Worm (Caenorhabditis elegans): ENCODE measurements around the gene sdz-10.

The sdz-10 gene

DNA sequence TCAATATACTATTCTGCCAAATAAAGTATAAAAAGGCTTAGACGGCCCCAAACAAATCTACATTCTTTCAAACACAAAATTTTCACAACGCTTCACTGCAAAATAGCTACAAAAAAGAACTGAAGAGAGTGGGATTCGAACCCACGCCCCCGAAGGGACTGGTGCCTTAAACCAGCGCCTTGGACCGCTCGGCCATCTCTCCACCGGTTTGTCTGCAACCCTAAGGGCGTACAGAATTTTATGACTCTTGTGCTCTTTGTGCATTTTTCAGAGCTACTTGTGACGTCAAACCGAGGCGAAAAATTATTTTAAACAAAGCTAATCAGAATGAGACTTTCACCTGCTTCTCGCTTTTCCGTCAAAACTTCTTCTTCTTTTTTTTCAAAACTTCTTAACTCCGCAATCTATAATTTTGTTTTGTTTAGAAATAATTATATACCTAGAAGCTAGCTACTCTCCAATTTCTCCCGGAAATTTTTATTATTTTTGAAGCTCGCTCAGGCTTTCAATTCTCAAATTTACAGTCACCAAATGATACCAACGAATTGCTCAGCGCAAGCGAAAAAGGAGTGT is 35.8 kb downstream of the sdz-10 start, which contains the start of gene T05A8.8:
Gene T05A8.8 (plus strand): TSS at position 523 of the 573 bp plus-strand sequence.
- TF ChIP-seq him-1 (tag; optimal IDR thresholded peaks at IDR 0.05) (no peak), dao-5 (tag; optimal IDR thresholded peaks at IDR 0.05) (no peak), W03F9.2 (tag; optimal IDR thresholded peaks at IDR 0.05) (no peak)

DNA sequence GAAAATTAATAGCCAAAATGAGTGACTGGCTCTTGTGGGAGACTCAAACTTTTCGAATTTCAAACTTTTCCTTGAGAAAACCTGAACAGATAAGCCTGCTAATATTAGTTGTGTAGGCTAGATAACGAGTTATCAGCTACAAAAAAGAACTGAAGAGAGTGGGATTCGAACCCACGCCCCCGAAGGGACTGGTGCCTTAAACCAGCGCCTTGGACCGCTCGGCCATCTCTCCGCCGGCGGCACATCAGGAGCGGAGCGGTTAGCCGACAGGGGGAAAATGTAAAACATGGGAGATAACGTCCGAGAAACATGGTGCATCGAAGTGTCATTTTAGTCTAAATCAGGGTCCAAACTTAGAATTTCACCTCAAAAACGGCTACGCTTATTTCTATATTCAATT is 36.4 kb downstream of the sdz-10 start:
- TF ChIP-seq him-1 (tag; optimal IDR thresholded peaks at IDR 0.05): no peak
- TF ChIP-seq dao-5 (tag; optimal IDR thresholded peaks at IDR 0.05): no peak
- TF ChIP-seq W03F9.2 (tag; optimal IDR thresholded peaks at IDR 0.05): no peak

DNA sequence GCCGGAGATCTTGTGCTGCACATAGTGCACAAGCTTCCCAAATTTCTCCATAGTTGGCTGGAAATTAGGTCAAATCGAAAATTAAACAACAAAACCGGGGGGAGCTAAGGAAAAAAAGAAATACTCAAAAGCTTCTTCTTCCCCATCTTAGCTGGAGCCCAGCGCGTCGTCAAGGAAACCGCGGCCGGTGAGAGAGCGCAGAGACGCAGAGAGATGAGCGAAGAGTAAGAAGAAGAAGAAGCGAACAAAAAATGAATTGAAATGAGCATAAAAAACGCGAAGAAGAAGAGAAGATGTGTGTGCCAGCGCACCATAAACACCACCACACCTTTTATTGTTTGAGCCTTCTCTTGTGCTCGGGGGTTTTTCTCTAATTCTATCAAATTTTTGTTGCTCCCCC is 36.9 kb downstream of the sdz-10 start, which contains the start of gene wdr-31:
Gene wdr-31 (minus strand): TSS at position 101 of the 400 bp plus-strand sequence.
- TF ChIP-seq dao-5 (tag; optimal IDR thresholded peaks at IDR 0.05): no peak
- no peak for TF ChIP-seq him-1 (tag; optimal IDR thresholded peaks at IDR 0.05)
- no peak for TF ChIP-seq W03F9.2 (tag; optimal IDR thresholded peaks at IDR 0.05)

DNA sequence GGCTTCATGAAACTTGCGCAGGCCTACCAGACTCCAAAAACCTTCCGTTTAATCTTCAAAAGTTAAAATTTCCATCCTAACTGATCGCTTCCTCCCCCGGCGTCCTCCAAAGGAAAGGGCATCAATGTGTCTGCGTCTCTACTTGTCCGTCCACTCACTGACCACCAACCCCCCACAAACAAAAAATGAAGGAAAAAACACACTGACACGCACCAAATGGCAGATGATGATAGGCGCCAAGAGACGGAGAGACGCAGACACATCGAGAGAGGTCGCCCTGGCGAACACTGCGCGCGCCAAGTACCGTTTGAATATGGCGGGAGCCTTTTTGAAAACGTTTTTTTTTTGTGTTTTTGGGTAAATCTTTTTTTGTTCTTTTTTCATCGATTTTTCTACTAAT is 37.3 kb downstream of the sdz-10 start:
- TF ChIP-seq W03F9.2 (tag; optimal IDR thresholded peaks at IDR 0.05): no peak
- TF ChIP-seq him-1 (tag; optimal IDR thresholded peaks at IDR 0.05): no peak
- no peak for TF ChIP-seq dao-5 (tag; optimal IDR thresholded peaks at IDR 0.05)

DNA sequence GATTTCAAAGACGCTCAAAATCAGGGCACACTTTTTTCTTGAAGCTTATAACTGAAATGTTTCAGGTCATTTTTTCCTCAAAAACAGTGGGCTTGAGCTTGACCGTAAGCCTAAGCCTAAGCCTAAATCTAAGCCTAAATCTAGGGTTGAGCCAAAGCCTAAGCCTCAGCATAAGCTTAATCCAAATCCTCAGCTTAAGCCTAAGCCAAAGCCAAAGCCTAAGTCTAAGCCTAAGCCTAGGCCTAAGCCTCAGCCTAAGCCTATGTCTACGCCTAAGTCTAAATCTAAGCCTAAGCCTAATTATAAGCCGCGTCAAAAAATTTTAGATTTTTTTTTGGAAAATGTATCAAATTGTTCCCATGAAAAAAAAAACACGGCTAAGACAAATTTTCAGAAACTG is 37.8 kb downstream of the sdz-10 start:
- TF ChIP-seq him-1 (tag; optimal IDR thresholded peaks at IDR 0.05): no peak
- TF ChIP-seq W03F9.2 (tag; optimal IDR thresholded peaks at IDR 0.05): no peak
- no peak for TF ChIP-seq dao-5 (tag; optimal IDR thresholded peaks at IDR 0.05)

DNA sequence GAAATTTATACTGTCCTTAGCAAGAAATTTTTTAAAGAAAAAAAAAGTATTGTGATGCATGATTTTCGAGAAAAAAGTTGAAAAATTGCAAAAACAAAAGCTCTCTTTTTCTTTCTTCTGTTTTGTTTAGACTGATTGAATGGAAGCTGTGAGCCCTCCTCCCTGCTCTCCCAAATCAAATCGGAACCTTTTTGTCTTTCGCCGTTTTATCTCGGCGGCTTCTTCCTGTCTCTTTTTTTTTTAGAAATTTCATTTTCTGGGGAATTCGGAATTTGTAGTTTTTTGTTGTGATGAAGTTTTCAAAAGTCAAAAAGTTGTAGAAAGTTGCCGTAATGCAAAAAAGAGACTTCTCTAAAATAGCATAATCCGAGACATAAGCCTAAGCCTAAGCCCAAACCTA is 41.4 kb downstream of the sdz-10 start:
- TF ChIP-seq him-1 (tag; optimal IDR thresholded peaks at IDR 0.05) (no peak), W03F9.2 (tag; optimal IDR thresholded peaks at IDR 0.05) (no peak), dao-5 (tag; optimal IDR thresholded peaks at IDR 0.05) (no peak)

DNA sequence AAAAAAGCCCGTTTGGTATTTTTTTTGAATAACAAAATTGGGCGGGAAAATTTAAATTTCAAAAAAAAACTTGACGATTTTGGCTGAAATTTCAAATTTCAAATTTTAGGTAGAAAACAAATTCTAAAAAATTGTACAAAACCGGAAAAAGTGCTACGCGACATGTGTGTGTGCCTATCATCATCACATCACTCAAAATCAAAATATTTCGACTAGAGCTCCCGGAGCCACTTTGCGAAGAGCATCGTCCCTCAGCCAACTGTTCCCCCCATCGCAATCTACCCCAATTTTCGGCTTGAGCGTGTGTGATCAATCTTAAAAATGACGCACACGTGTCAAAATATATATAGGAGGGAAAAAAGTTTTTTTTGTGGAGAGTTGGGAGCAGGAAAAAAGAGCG is 45.3 kb downstream of the sdz-10 start:
- TF ChIP-seq W03F9.2 (tag; optimal IDR thresholded peaks at IDR 0.05) (no peak), him-1 (tag; optimal IDR thresholded peaks at IDR 0.05) (no peak), dao-5 (tag; optimal IDR thresholded peaks at IDR 0.05) (no peak)

DNA sequence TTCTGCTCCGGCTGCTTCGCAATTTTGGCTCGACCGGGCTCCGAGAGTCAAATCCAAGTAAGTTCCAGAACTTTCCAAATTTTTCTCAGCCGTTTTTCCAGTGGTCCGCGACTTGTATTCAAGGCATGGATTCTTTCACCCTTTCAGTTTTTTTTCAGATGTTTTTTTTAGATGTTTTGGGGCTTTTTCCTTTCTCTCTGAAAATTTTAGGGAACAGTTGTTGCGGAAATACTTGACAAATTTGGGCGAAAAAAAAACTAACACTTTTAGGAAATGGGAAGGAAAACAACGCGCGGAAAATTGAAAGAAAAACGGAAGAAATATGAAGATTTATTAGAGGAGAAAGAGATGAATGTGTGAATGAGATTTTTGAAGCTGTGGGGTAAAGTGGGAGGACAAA is 46.5 kb downstream of the sdz-10 start, which contains the start of the genes T05A8.11 and nep-2:
Gene T05A8.11 (minus strand): TSS at position 101 of the 400 bp plus-strand sequence.
Gene nep-2 (minus strand): TSS at position 192 of the 400 bp plus-strand sequence.
- TF ChIP-seq dao-5 (tag; optimal IDR thresholded peaks at IDR 0.05) (no peak), him-1 (tag; optimal IDR thresholded peaks at IDR 0.05) (no peak), W03F9.2 (tag; optimal IDR thresholded peaks at IDR 0.05) (no peak)

DNA sequence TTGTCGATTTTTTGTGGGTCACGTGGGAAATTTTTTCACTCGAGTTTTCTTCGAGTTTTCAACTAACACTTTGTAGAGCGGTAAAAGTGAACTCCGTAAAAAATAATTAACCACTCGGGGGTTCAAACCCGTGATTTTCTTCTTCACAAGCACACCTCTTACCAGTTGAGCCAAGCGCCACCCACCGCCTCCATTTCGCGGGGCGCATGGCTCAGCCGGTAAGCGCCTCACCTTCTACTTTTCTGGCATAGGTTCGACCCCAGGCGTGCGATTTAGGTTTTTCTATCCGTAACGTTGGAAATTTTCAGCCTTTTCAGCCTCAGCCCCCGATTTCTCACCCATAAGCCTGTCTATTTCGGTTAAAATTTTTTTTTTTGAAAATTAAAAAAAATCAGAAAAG is 50.1 kb downstream of the sdz-10 start:
- TF ChIP-seq him-1 (tag; optimal IDR thresholded peaks at IDR 0.05) (no peak), dao-5 (tag; optimal IDR thresholded peaks at IDR 0.05) (no peak), W03F9.2 (tag; optimal IDR thresholded peaks at IDR 0.05) (no peak)

All from whole organism, L4/young adult.